Fruit fly (Drosophila melanogaster): ENCODE data around the gene Tango10.

Tango10 gene

dm6 chrX:11715263-11715659 lies 4.8 kb upstream of the Tango10 start, which contains the start of gene Amun (continued):
- TF ChIP-seq CG6175 (GFP tag; IDR thresholded peaks at IDR 0.05) (no peak), MBD-R2 (GFP tag; IDR thresholded peaks at IDR 0.05) (no peak), crp (GFP tag; optimal IDR thresholded peaks at IDR 0.05) (no peak), CG11085 (GFP tag; IDR thresholded peaks at IDR 0.05) (peak; percentile 9; the same call in 1 of the 2 replicates), Bdp1 (GFP tag; optimal IDR thresholded peaks at IDR 0.05) (no peak), Opbp (GFP tag; IDR thresholded peaks at IDR 0.05; ENCODE audit: partially characterized antibody) (no peak), CG17385 (GFP tag; optimal IDR thresholded peaks at IDR 0.05) (no peak), vnd (GFP tag; IDR thresholded peaks at IDR 0.05; ENCODE audit: partially characterized antibody) (no peak), lab (GFP tag; optimal IDR thresholded peaks at IDR 0.05) (peak; percentile 3), hkb (optimal IDR thresholded peaks at IDR 0.05) (no peak), hkb (GFP tag; IDR thresholded peaks at IDR 0.05) (no peak), CTCF (GFP tag; optimal IDR thresholded peaks at IDR 0.05) (no peak), eve (GFP tag; optimal IDR thresholded peaks at IDR 0.05) (no peak), CG4730 (GFP tag; IDR thresholded peaks at IDR 0.05) (no peak), CG14667 (GFP tag; IDR thresholded peaks at IDR 0.05) (no peak), nom (GFP tag; optimal IDR thresholded peaks at IDR 0.05) (no peak), Neu2 (GFP tag; optimal IDR thresholded peaks at IDR 0.05; ENCODE audit: borderline replicate concordance) (no peak), run (tag; optimal IDR thresholded peaks at IDR 0.05) (no peak), jumu (GFP tag; optimal IDR thresholded peaks at IDR 0.05) (no peak), zfh2 (GFP tag; optimal IDR thresholded peaks at IDR 0.05) (peak; percentile 49), CG17912 (GFP tag; optimal IDR thresholded peaks at IDR 0.05) (no peak), MTF-1 (GFP tag; optimal IDR thresholded peaks at IDR 0.05; ENCODE audit: borderline replicate concordance) (no peak), cas (GFP tag; IDR thresholded peaks at IDR 0.05) (0 out of 2 replicates have a peak, but pooled peaks have one; percentile 39), CG31388 (GFP tag; optimal IDR thresholded peaks at IDR 0.05) (peak; percentile 18), CG17361 (GFP tag; IDR thresholded peaks at IDR 0.05) (no peak), Ravus (GFP tag; IDR thresholded peaks at IDR 0.05) (no peak), CG43689 (GFP tag; IDR thresholded peaks at IDR 0.05) (no peak), Poxn (GFP tag; IDR thresholded peaks at IDR 0.05) (0 out of 2 replicates have a peak, but pooled peaks have one; percentile 17), CG9437 (GFP tag; optimal IDR thresholded peaks at IDR 0.05) (no peak), CG18764 (GFP tag; optimal IDR thresholded peaks at IDR 0.05) (no peak), ac (GFP tag; optimal IDR thresholded peaks at IDR 0.05) (no peak), disco-r (GFP tag; optimal IDR thresholded peaks at IDR 0.05) (no peak), CG15011 (GFP tag; optimal IDR thresholded peaks at IDR 0.05) (peak; percentile 29), trem (tag; optimal IDR thresholded peaks at IDR 0.05) (no peak), HLHmδ (GFP tag; optimal IDR thresholded peaks at IDR 0.05) (no peak), Sry-δ (GFP tag; optimal IDR thresholded peaks at IDR 0.05) (no peak), CG1792 (GFP tag; optimal IDR thresholded peaks at IDR 0.05) (no peak), CG2116 (GFP tag; optimal IDR thresholded peaks at IDR 0.05) (no peak), CG10321 (GFP tag; IDR thresholded peaks at IDR 0.05) (no peak), schlank (tag; optimal IDR thresholded peaks at IDR 0.05) (no peak), CG18619 (GFP tag; optimal IDR thresholded peaks at IDR 0.05) (no peak), Stat92E (GFP tag; optimal IDR thresholded peaks at IDR 0.05) (no peak), CG8290 (GFP tag; optimal IDR thresholded peaks at IDR 0.05) (no peak), CG8290 (tag; optimal IDR thresholded peaks at IDR 0.05) (peak in 1 of 2 experiments; percentile 56), cad (GFP tag; optimal IDR thresholded peaks at IDR 0.05) (no peak), Usf (GFP tag; optimal IDR thresholded peaks at IDR 0.05) (no peak), CG12155 (GFP tag; optimal IDR thresholded peaks at IDR 0.05) (no peak), h (optimal IDR thresholded peaks at IDR 0.05) (no peak), kah (GFP tag; optimal IDR thresholded peaks at IDR 0.05) (no peak), NK7.1 (GFP tag; optimal IDR thresholded peaks at IDR 0.05) (no peak), CHES-1-like (GFP tag; optimal IDR thresholded peaks at IDR 0.05) (no peak), danr (GFP tag; IDR thresholded peaks at IDR 0.05) (0 out of 2 replicates have a peak, but pooled peaks have one; percentile 22), tna (GFP tag; IDR thresholded peaks at IDR 0.05; ENCODE audit: partially characterized antibody) (no peak)
